Worm (Caenorhabditis elegans) whole organism, L3 larva: ENCODE data around the gene K12H4.5.

Experiments
- R02D3.7 ChIP-seq: fragments of 150-350 bp; optimal IDR thresholded peaks from 2 replicates; lab custom pipeline; 2014; ENCODE audit warnings: missing biosample characterization, missing genetic modification characterization
- ZK546.5 ChIP-seq: sonication (generic microtip); optimal IDR thresholded peaks from 2 replicates; lab custom pipeline; 2017; ENCODE audit warnings: missing biosample characterization, missing genetic modification characterization
- aly-2 ChIP-seq: fragments of 150-350 bp; optimal IDR thresholded peaks from 2 replicates; lab custom pipeline; 2014; ENCODE audit warnings: missing biosample characterization, missing genetic modification characterization
- ama-1 ChIP-seq: fragments of 150-350 bp; optimal IDR thresholded peaks from 2 replicates; lab custom pipeline; 2018
- ceh-16 ChIP-seq: sonication (generic microtip); optimal IDR thresholded peaks from 2 replicates; lab custom pipeline; 2017; ENCODE audit warnings: missing biosample characterization, missing genetic modification characterization
- ceh-28 ChIP-seq: fragments of 150-350 bp; optimal IDR thresholded peaks from 2 replicates; lab custom pipeline; 2014; ENCODE audit warnings: missing biosample characterization, missing genetic modification reagents, missing genetic modification characterization
- ceh-9 ChIP-seq: sonication (generic microtip); optimal IDR thresholded peaks from 2 replicates; lab custom pipeline; 2018; ENCODE audit warnings: missing biosample characterization, missing genetic modification characterization
- daf-12 ChIP-seq: fragments of 150-350 bp; optimal IDR thresholded peaks from 2 replicates; lab custom pipeline; 2014; ENCODE audit warnings: missing biosample characterization, missing genetic modification reagents, missing genetic modification characterization
- elt-1 ChIP-seq: fragments of 150-350 bp; optimal IDR thresholded peaks from 2 replicates; lab custom pipeline; 2014; ENCODE audit warnings: missing biosample characterization, missing genetic modification characterization
- elt-2 ChIP-seq: sonication (generic microtip); optimal IDR thresholded peaks from 2 replicates; lab custom pipeline; 2016; ENCODE audit warnings: missing genetic modification reagents, mild to moderate bottlenecking, missing genetic modification characterization, missing compliant biosample characterization
- elt-3 ChIP-seq, 3 experiments: fragments of 150-350 bp in 1 of 3; sonication (generic microtip) in 2 of 3; optimal IDR thresholded peaks; 2 replicates in 2 of 3; 4 replicates in 1 of 3; lab custom pipeline; 2014 to 2017; ENCODE audit warnings: missing biosample characterization in 3 of 3, missing genetic modification characterization in 3 of 3
- eor-1 ChIP-seq, 2 experiments: fragments of 150-350 bp; optimal IDR thresholded peaks; 2 replicates each; lab custom pipeline; 2014 to 2018; ENCODE audit warnings: missing biosample characterization in 2 of 2, missing genetic modification characterization in 2 of 2
- fkh-10 ChIP-seq: sonication (generic microtip); optimal IDR thresholded peaks from 2 replicates; lab custom pipeline; 2017; ENCODE audit warnings: missing biosample characterization, missing genetic modification reagents, missing genetic modification characterization
- fkh-2 ChIP-seq: fragments of 150-350 bp; optimal IDR thresholded peaks from 2 replicates; lab custom pipeline; 2014; ENCODE audit warnings: missing biosample characterization, missing genetic modification reagents, missing genetic modification characterization
- fos-1 ChIP-seq: fragments of 150-350 bp; optimal IDR thresholded peaks from 2 replicates; lab custom pipeline; 2014; ENCODE audit warnings: missing biosample characterization, missing genetic modification characterization
- hmg-11 ChIP-seq: sonication (generic microtip); optimal IDR thresholded peaks from 2 replicates; lab custom pipeline; 2016; ENCODE audit warnings: missing genetic modification characterization, missing compliant biosample characterization
- lin-15B ChIP-seq: fragments of 150-350 bp; optimal IDR thresholded peaks from 2 replicates; lab custom pipeline; 2014; ENCODE audit warnings: missing biosample characterization, missing genetic modification characterization
- lin-39 ChIP-seq: fragments of 150-350 bp; optimal IDR thresholded peaks from 2 replicates; lab custom pipeline; 2018; ENCODE audit warnings: missing biosample characterization, missing genetic modification reagents, missing genetic modification characterization
- lsy-12 ChIP-seq: sonication (generic microtip); optimal IDR thresholded peaks from 2 replicates; lab custom pipeline; 2016; ENCODE audit warnings: mild to moderate bottlenecking, missing genetic modification characterization, missing compliant biosample characterization
- mdl-1 ChIP-seq: fragments of 150-350 bp; optimal IDR thresholded peaks from 2 replicates; lab custom pipeline; 2014; ENCODE audit warnings: missing biosample characterization, missing genetic modification characterization
- mml-1 ChIP-seq: fragments of 150-350 bp; sonication (generic microtip); optimal IDR thresholded peaks from 3 replicates; lab custom pipeline; 2014; ENCODE audit warnings: missing biosample characterization, missing genetic modification characterization
- nfya-1 ChIP-seq: sonication (generic microtip); optimal IDR thresholded peaks from 2 replicates; lab custom pipeline; 2017; ENCODE audit warnings: missing genetic modification characterization, mild to moderate bottlenecking, missing compliant biosample characterization, antibody characterized with exemption, moderate library complexity; ENCODE audit not compliant: insufficient read depth
- nhr-11 ChIP-seq: fragments of 150-350 bp; optimal IDR thresholded peaks from 2 replicates; lab custom pipeline; 2014; ENCODE audit warnings: missing biosample characterization, missing genetic modification characterization
- nhr-12 ChIP-seq: fragments of 150-350 bp; optimal IDR thresholded peaks from 2 replicates; lab custom pipeline; 2014; ENCODE audit warnings: missing biosample characterization, missing genetic modification characterization
- nhr-23 ChIP-seq: fragments of 150-350 bp; optimal IDR thresholded peaks from 2 replicates; lab custom pipeline; 2014; ENCODE audit warnings: missing biosample characterization, missing genetic modification reagents, missing genetic modification characterization
- nhr-237 ChIP-seq: fragments of 150-350 bp; optimal IDR thresholded peaks from 2 replicates; lab custom pipeline; 2014; ENCODE audit warnings: missing biosample characterization, missing genetic modification characterization
- nhr-25 ChIP-seq: sonication (generic microtip); optimal IDR thresholded peaks from 2 replicates; lab custom pipeline; 2017; ENCODE audit warnings: missing biosample characterization, missing genetic modification characterization
- nhr-28 ChIP-seq: fragments of 150-350 bp; optimal IDR thresholded peaks from 2 replicates; lab custom pipeline; 2014; ENCODE audit warnings: missing biosample characterization, missing genetic modification characterization
- nhr-43 ChIP-seq: sonication (generic microtip); optimal IDR thresholded peaks from 2 replicates; lab custom pipeline; 2016; ENCODE audit warnings: mild to moderate bottlenecking, missing genetic modification characterization, missing compliant biosample characterization; ENCODE audit not compliant: poor library complexity, severe bottlenecking
- nhr-67 ChIP-seq: fragments of 150-350 bp; optimal IDR thresholded peaks from 2 replicates; lab custom pipeline; 2014; ENCODE audit warnings: missing biosample characterization, missing genetic modification characterization
- nhr-76 ChIP-seq: fragments of 150-350 bp; sonication (generic microtip); optimal IDR thresholded peaks from 5 replicates; lab custom pipeline; 2014; ENCODE audit warnings: missing biosample characterization, missing genetic modification characterization
- pha-4 ChIP-seq: fragments of 150-350 bp; optimal IDR thresholded peaks from 2 replicates; lab custom pipeline; 2014; ENCODE audit warnings: missing biosample characterization, missing genetic modification reagents, missing genetic modification characterization
- pqm-1 ChIP-seq: fragments of 150-350 bp; optimal IDR thresholded peaks from 2 replicates; lab custom pipeline; 2017; ENCODE audit warnings: missing biosample characterization, missing genetic modification characterization, inconsistent platforms
- sea-2 ChIP-seq: fragments of 150-350 bp; sonication (generic microtip); optimal IDR thresholded peaks from 4 replicates; lab custom pipeline; 2014; ENCODE audit warnings: missing biosample characterization, missing genetic modification reagents, missing genetic modification characterization
- skn-1 ChIP-seq: fragments of 150-350 bp; optimal IDR thresholded peaks from 2 replicates; lab custom pipeline; 2014; ENCODE audit warnings: missing biosample characterization, missing genetic modification characterization
- snpc-4 ChIP-seq: fragments of 150-350 bp; optimal IDR thresholded peaks from 2 replicates; lab custom pipeline; 2014; ENCODE audit warnings: missing biosample characterization, missing genetic modification characterization
- tbx-2 ChIP-seq: sonication (generic microtip); optimal IDR thresholded peaks from 2 replicates; lab custom pipeline; 2016; ENCODE audit warnings: mild to moderate bottlenecking, missing genetic modification characterization, missing compliant biosample characterization
- unc-62 ChIP-seq: fragments of 150-350 bp; sonication (generic microtip); optimal IDR thresholded peaks from 4 replicates; lab custom pipeline; 2014; ENCODE audit warnings: missing biosample characterization, missing genetic modification reagents, missing genetic modification characterization
- zag-1 ChIP-seq: fragments of 150-350 bp; optimal IDR thresholded peaks from 2 replicates; lab custom pipeline; 2014; ENCODE audit warnings: missing biosample characterization, missing genetic modification characterization
- ztf-11 ChIP-seq: fragments of 150-350 bp; optimal IDR thresholded peaks from 2 replicates; lab custom pipeline; 2014; ENCODE audit warnings: missing biosample characterization, missing genetic modification characterization
- ztf-4 ChIP-seq: fragments of 150-350 bp; optimal IDR thresholded peaks from 2 replicates; lab custom pipeline; 2014; ENCODE audit warnings: missing biosample characterization, missing genetic modification characterization

K12H4.5 gene

DNA sequence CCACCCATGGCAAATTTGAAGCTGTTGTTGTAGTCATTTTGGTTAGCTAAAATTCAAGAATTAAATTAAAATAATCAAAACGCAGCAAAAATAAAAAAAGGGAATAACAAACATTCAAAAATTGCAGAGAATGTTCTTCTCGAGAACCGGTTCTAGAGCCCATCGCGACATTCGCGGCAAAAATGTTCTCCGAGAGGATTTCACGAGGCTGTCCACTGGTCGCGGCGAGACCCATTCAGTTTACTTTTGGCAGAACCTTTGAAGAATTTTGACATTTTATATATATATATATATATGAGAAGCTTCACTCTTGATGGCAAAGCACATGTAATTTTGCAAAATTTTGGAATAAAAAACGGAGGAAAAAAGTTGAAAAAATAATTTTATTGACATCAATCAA is 14.8 kb upstream of the K12H4.5 start, which contains the start of gene F44B9.8:
Gene F44B9.8, minus strand, starts transcription at position 163 of the 400 bp plus-strand sequence.
- TF ChIP-seq nhr-25 (peak; percentile 73), skn-1 (tag; lab: Kevin White, UChicago) (no peak), nhr-23 (tag; lab: Kevin White, UChicago) (peak; percentile 82), ama-1 (lab: Kevin White, UChicago) (peak; percentile 22), fos-1 (tag; lab: Kevin White, UChicago) (no peak), pha-4 (tag; lab: Kevin White, UChicago) (peak; percentile 92), snpc-4 (tag; lab: Kevin White, UChicago) (peak; percentile 55), eor-1 (tag; optimal IDR thresholded peaks at IDR 0.05; lab: Kevin White, UChicago) (no peak), tbx-2 (tag; lab: Kevin White, UChicago) (no peak), ztf-11 (no peak), nhr-28 (no peak), ceh-16 (tag; lab: Kevin White, UChicago) (no peak), fkh-2 (tag; lab: Kevin White, UChicago) (no peak), aly-2 (no peak), zag-1 (no peak), lin-39 (peak; percentile 37), ceh-28 (no peak), R02D3.7 (peak; percentile 17), nhr-43 (tag; lab: Kevin White, UChicago) (peak; percentile 62), elt-2 (tag; lab: Kevin White, UChicago) (peak; percentile 23), elt-3 (tag; optimal IDR thresholded peaks at IDR 0.05; lab: Kevin White, UChicago) (no peak), sea-2 (GFP tag; lab: Kevin White, UChicago) (no peak), nfya-1 (tag; lab: Kevin White, UChicago) (peak; percentile 79), lin-15B (tag; lab: Kevin White, UChicago) (peak; percentile 87), fkh-10 (GFP tag; lab: Kevin White, UChicago) (no peak), nhr-11 (no peak), mdl-1 (tag; lab: Kevin White, UChicago) (no peak), nhr-76 (tag; lab: Kevin White, UChicago) (no peak), lsy-12 (tag; lab: Kevin White, UChicago) (peak; percentile 21), nhr-67 (tag; lab: Kevin White, UChicago) (no peak), mml-1 (tag; lab: Kevin White, UChicago) (no peak), daf-12 (tag; lab: Kevin White, UChicago) (no peak), hmg-11 (tag; lab: Kevin White, UChicago) (peak; percentile 32), ZK546.5 (tag; lab: Kevin White, UChicago) (no peak), unc-62 (GFP tag; lab: Kevin White, UChicago) (no peak), nhr-237 (tag; lab: Kevin White, UChicago) (no peak), elt-1 (tag; lab: Kevin White, UChicago) (no peak), ztf-4 (tag; lab: Kevin White, UChicago) (no peak), nhr-12 (no peak), pqm-1 (tag; lab: Kevin White, UChicago) (no peak)

DNA sequence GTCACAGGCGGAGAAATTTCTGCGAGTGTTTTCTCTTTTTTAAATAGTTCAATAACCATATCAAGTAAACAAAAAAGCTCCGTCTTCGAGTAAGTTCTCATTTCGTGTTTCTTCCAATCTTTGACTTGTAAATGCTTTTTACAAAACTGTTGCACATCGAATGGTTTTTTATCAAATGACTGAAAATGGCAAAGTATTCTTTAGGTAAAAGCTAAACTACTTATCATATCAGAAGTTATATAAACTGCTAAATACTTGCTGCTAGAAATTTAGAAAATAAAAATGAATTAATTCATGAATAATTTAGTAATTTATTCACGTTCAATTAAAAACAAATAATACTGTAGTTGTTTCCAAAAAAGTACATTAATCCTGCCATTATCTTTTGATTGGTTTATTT is 13.3 kb upstream of the K12H4.5 start, which contains the start of gene F44B9.9:
Gene F44B9.9, minus strand, starts transcription at position 101 of the 400 bp plus-strand sequence.
- TF ChIP-seq nhr-28 (no peak), eor-1 (tag; optimal IDR thresholded peaks at IDR 0.05; lab: Kevin White, UChicago) (no peak), fkh-10 (GFP tag; lab: Kevin White, UChicago) (no peak), mdl-1 (tag; lab: Kevin White, UChicago) (no peak), nhr-12 (no peak), nfya-1 (tag; lab: Kevin White, UChicago) (no peak), sea-2 (GFP tag; lab: Kevin White, UChicago) (no peak), hmg-11 (tag; lab: Kevin White, UChicago) (no peak), elt-1 (tag; lab: Kevin White, UChicago) (no peak), zag-1 (no peak), nhr-67 (tag; lab: Kevin White, UChicago) (no peak), fos-1 (tag; lab: Kevin White, UChicago) (no peak)

DNA sequence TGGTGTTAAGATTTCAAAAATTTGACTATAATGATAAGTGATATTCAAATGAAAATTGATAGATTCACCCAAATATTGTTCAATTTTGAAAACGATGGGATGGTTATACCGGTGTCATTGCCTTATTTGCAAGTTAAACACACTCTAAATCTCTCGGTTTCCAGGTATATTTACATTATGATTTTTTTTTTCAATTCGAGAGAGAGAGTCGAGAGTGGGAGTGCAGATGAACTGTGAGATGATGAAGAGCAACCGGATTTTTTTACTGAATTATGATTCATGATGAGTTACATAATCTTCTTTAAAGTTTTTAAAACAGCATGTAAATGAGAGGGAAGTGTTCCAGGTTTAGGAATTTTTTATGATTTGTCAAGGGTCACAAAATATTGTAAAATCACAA is 10.8 kb upstream of the K12H4.5 start, which contains the start of gene F44B9.10:
Gene F44B9.10, minus strand, starts transcription at position 101 of the 400 bp plus-strand sequence.
- TF ChIP-seq ama-1 (lab: Kevin White, UChicago), result no peak
- no peak for TF ChIP-seq ceh-9
